Fruit fly (Drosophila melanogaster) whole organism, embryonic: ENCODE results near the gene MCU.

Source experiments
- B-H1 ChIP-seq: fragments of 200-800 bp; sonication (Bioruptor generic); IDR thresholded peaks from 3 replicates; pipeline ENCODE4 v1.3.6; 2022; ENCODE audit warnings: missing biosample characterization, missing genetic modification characterization
- CG10565 ChIP-seq: fragments of 200-800 bp; sonication (Bioruptor generic); optimal IDR thresholded peaks from 3 replicates; lab custom pipeline; 2016; ENCODE audit warnings: missing biosample characterization, mild to moderate bottlenecking, missing genetic modification characterization
- CG11456 ChIP-seq: fragments of 200-800 bp; sonication (Bioruptor generic); IDR thresholded peaks from 3 replicates; pipeline ENCODE4 v1.3.6; 2022; ENCODE audit warnings: missing biosample characterization, missing genetic modification characterization
- CG16813 ChIP-seq: fragments of 200-800 bp; sonication (Bioruptor generic); IDR thresholded peaks from 3 replicates; pipeline ENCODE4 v1.3.6; 2022; ENCODE audit warnings: missing biosample characterization, missing genetic modification characterization; ENCODE audit not compliant: partially characterized antibody
- CG17328 ChIP-seq: fragments of 200-800 bp; sonication (Bioruptor generic); IDR thresholded peaks from 2 replicates; pipeline ENCODE4 v1.3.6; 2022; ENCODE audit warnings: missing biosample characterization, missing genetic modification characterization
- CG18599 ChIP-seq: fragments of 200-800 bp; sonication (Bioruptor generic); optimal IDR thresholded peaks from 3 replicates; lab custom pipeline; 2017; ENCODE audit warnings: missing biosample characterization, missing genetic modification characterization, mild to moderate bottlenecking, moderate library complexity, missing genetic modification reagents
- CG3163 ChIP-seq: fragments of 200-800 bp; sonication (Bioruptor generic); optimal IDR thresholded peaks from 3 replicates; lab custom pipeline; 2016; ENCODE audit warnings: missing biosample characterization, missing genetic modification characterization
- CG3726 ChIP-seq: fragments of 200-800 bp; sonication (Bioruptor generic); IDR thresholded peaks from 3 replicates; pipeline ENCODE4, ENCODE4 v1.3.6; 2022; ENCODE audit warnings: missing biosample characterization, missing genetic modification characterization
- CG3995 ChIP-seq: fragments of 200-800 bp; sonication (Bioruptor generic); optimal IDR thresholded peaks from 3 replicates; lab custom pipeline; 2016; ENCODE audit warnings: missing biosample characterization, missing genetic modification characterization
- CG43689 ChIP-seq: fragments of 200-800 bp; sonication (Bioruptor generic); IDR thresholded peaks from 2 replicates; pipeline ENCODE4 v1.3.6; 2022; ENCODE audit warnings: missing biosample characterization, missing genetic modification characterization
- CG4404 ChIP-seq: fragments of 200-800 bp; sonication (Bioruptor generic); IDR thresholded peaks from 2 replicates; pipeline ENCODE4 v1.3.6; 2022; ENCODE audit warnings: missing biosample characterization, missing genetic modification characterization
- CG8388 ChIP-seq: fragments of 200-800 bp; sonication (Bioruptor generic); optimal IDR thresholded peaks from 2 replicates; lab custom pipeline; 2019; ENCODE audit warnings: missing biosample characterization, mild to moderate bottlenecking, missing genetic modification characterization, moderate library complexity
- CG9215 ChIP-seq: fragments of 200-800 bp; sonication (Bioruptor generic); IDR thresholded peaks from 2 replicates; pipeline ENCODE4 v1.3.6; 2022; ENCODE audit warnings: missing biosample characterization, missing genetic modification characterization
- CG9876 ChIP-seq: fragments of 200-800 bp; sonication (Bioruptor generic); optimal IDR thresholded peaks from 2 replicates; lab custom pipeline; 2016; ENCODE audit warnings: missing biosample characterization, missing genetic modification characterization
- CTCF ChIP-seq: fragments of 200-800 bp; sonication (Bioruptor generic); optimal IDR thresholded peaks from 2 replicates; lab custom pipeline; 2017; ENCODE audit warnings: missing biosample characterization, mild to moderate bottlenecking, missing genetic modification characterization, moderate library complexity
- Camta ChIP-seq: fragments of 200-800 bp; sonication (Bioruptor generic); optimal IDR thresholded peaks from 2 replicates; lab custom pipeline; 2016; ENCODE audit warnings: missing biosample characterization, missing genetic modification characterization
- Deaf1 ChIP-seq: fragments of 200-800 bp; optimal IDR thresholded peaks from 3 replicates; lab custom pipeline; 2019; ENCODE audit warnings: missing biosample characterization, mild to moderate bottlenecking, missing genetic modification characterization, moderate library complexity
- Fer1 ChIP-seq: fragments of 200-800 bp; sonication (Bioruptor generic); optimal IDR thresholded peaks from 2 replicates; lab custom pipeline; 2017; ENCODE audit warnings: missing biosample characterization, mild to moderate bottlenecking, missing genetic modification characterization
- Fer2 ChIP-seq: fragments of 200-800 bp; sonication (Bioruptor generic); optimal IDR thresholded peaks from 2 replicates; lab custom pipeline; 2018; ENCODE audit warnings: missing biosample characterization, mild to moderate bottlenecking, missing genetic modification characterization, moderate library complexity
- HHEX ChIP-seq: fragments of 200-800 bp; sonication (Bioruptor generic); optimal IDR thresholded peaks from 3 replicates; lab custom pipeline; 2017; ENCODE audit warnings: missing biosample characterization, mild to moderate bottlenecking, missing genetic modification characterization, missing genetic modification reagents
- HLH54F ChIP-seq: fragments of 200-800 bp; sonication (Bioruptor generic); optimal IDR thresholded peaks from 3 replicates; lab custom pipeline; 2016; ENCODE audit warnings: missing biosample characterization, missing genetic modification characterization
- Hr39 ChIP-seq: fragments of >200 bp; optimal IDR thresholded peaks from 2 replicates; lab custom pipeline; 2017
- Jarid2 ChIP-seq: fragments of 200-800 bp; sonication (Bioruptor generic); optimal IDR thresholded peaks from 3 replicates; lab custom pipeline; 2017; ENCODE audit warnings: mild to moderate bottlenecking, missing biosample characterization, missing genetic modification reagents, missing genetic modification characterization
- NK7.1 ChIP-seq: fragments of 200-800 bp; sonication (Bioruptor generic); optimal IDR thresholded peaks from 3 replicates; lab custom pipeline; 2016; ENCODE audit warnings: missing biosample characterization, missing genetic modification characterization
- Opbp ChIP-seq: fragments of 200-800 bp; sonication (Bioruptor generic); IDR thresholded peaks from 3 replicates; pipeline ENCODE4 v1.3.6; 2022; ENCODE audit warnings: missing biosample characterization, missing genetic modification characterization; ENCODE audit not compliant: partially characterized antibody
- Side ChIP-seq: fragments of 200-800 bp; sonication (Bioruptor generic); optimal IDR thresholded peaks from 2 replicates; lab custom pipeline; 2016; ENCODE audit warnings: missing biosample characterization, missing genetic modification characterization
- al ChIP-seq: fragments of 200-800 bp; sonication (Bioruptor generic); IDR thresholded peaks from 2 replicates; pipeline ENCODE4 v1.3.6; 2022; ENCODE audit warnings: missing biosample characterization, missing genetic modification characterization
- ap ChIP-seq: fragments of 200-800 bp; sonication (Bioruptor generic); IDR thresholded peaks from 2 replicates; pipeline ENCODE4 v1.3.6; 2022; ENCODE audit warnings: missing biosample characterization, missing genetic modification characterization
- bbx ChIP-seq: fragments of 200-800 bp; sonication (Bioruptor generic); IDR thresholded peaks from 2 replicates; pipeline ENCODE4 v1.3.6; 2022; ENCODE audit warnings: missing biosample characterization, missing genetic modification characterization; ENCODE audit not compliant: partially characterized antibody
- caup ChIP-seq: fragments of 200-800 bp; sonication (Bioruptor generic); optimal IDR thresholded peaks from 3 replicates; lab custom pipeline; 2017; ENCODE audit warnings: missing biosample characterization, mild to moderate bottlenecking, missing genetic modification characterization, moderate library complexity; ENCODE audit not compliant: severe bottlenecking
- chinmo ChIP-seq: fragments of 200-800 bp; sonication (Bioruptor generic); IDR thresholded peaks from 4 replicates; pipeline ENCODE4 v1.3.6; 2022; ENCODE audit warnings: missing biosample characterization, missing genetic modification characterization; ENCODE audit not compliant: partially characterized antibody
- corto ChIP-seq: fragments of 200-800 bp; sonication (Bioruptor generic); optimal IDR thresholded peaks from 2 replicates; lab custom pipeline; 2016; ENCODE audit warnings: missing biosample characterization, mild to moderate bottlenecking, missing genetic modification characterization, moderate library complexity
- dmrt11E ChIP-seq: fragments of 200-800 bp; sonication (Bioruptor generic); optimal IDR thresholded peaks from 3 replicates; lab custom pipeline; 2018; ENCODE audit warnings: missing biosample characterization, mild to moderate bottlenecking, missing genetic modification characterization, moderate library complexity
- gcm ChIP-seq: fragments of 200-800 bp; sonication (Bioruptor generic); optimal IDR thresholded peaks from 2 replicates; lab custom pipeline; 2019; ENCODE audit warnings: missing biosample characterization, mild to moderate bottlenecking, missing genetic modification characterization, moderate library complexity
- jing ChIP-seq: fragments of 200-800 bp; sonication (Bioruptor generic); optimal IDR thresholded peaks from 2 replicates; lab custom pipeline; 2018; ENCODE audit warnings: missing biosample characterization, mild to moderate bottlenecking, missing genetic modification characterization
- kah ChIP-seq: fragments of 200-800 bp; sonication (Bioruptor generic); optimal IDR thresholded peaks from 2 replicates; lab custom pipeline; 2018; ENCODE audit warnings: missing biosample characterization, mild to moderate bottlenecking, missing genetic modification characterization
- lbe ChIP-seq: fragments of 200-800 bp; sonication (Bioruptor generic); optimal IDR thresholded peaks from 2 replicates; lab custom pipeline; 2016; ENCODE audit warnings: missing biosample characterization, mild to moderate bottlenecking, missing genetic modification characterization
- luna ChIP-seq: fragments of 200-800 bp; sonication (Bioruptor generic); optimal IDR thresholded peaks from 2 replicates; lab custom pipeline; 2016; ENCODE audit warnings: missing biosample characterization, missing genetic modification characterization
- pita ChIP-seq: fragments of 200-800 bp; sonication (Bioruptor generic); optimal IDR thresholded peaks from 2 replicates; lab custom pipeline; 2017; ENCODE audit warnings: missing biosample characterization, mild to moderate bottlenecking, missing genetic modification characterization
- pnt ChIP-seq: fragments of 200-800 bp; sonication (Bioruptor generic); optimal IDR thresholded peaks from 3 replicates; lab custom pipeline; 2016; ENCODE audit warnings: missing biosample characterization, missing genetic modification characterization
- pros ChIP-seq: fragments of 200-800 bp; sonication (Bioruptor generic); optimal IDR thresholded peaks from 3 replicates; lab custom pipeline; 2019; ENCODE audit warnings: missing biosample characterization, mild to moderate bottlenecking, missing genetic modification characterization, moderate library complexity
- ro ChIP-seq: fragments of 200-800 bp; sonication (Bioruptor generic); IDR thresholded peaks from 2 replicates; pipeline ENCODE4 v1.3.6; 2022; ENCODE audit warnings: missing biosample characterization, missing genetic modification characterization
- row ChIP-seq: fragments of 200-800 bp; sonication (Bioruptor generic); IDR thresholded peaks from 3 replicates; pipeline ENCODE4 v1.3.6; 2022; ENCODE audit warnings: missing biosample characterization, missing genetic modification characterization
- sc ChIP-seq, 3 experiments: fragments of >200 bp in 2 of 3; fragments of 200-800 bp in 1 of 3; sonication (Bioruptor generic) in 1 of 3; optimal IDR thresholded peaks; 2 replicates in 2 of 3; 3 replicates in 1 of 3; lab custom pipeline; 2017; ENCODE audit warnings: mild to moderate bottlenecking in 1 of 3, missing biosample characterization in 1 of 3, missing genetic modification characterization in 1 of 3, missing genetic modification reagents in 1 of 3
- schlank ChIP-seq: fragments of 200-800 bp; sonication (Bioruptor generic); optimal IDR thresholded peaks from 2 replicates; lab custom pipeline; 2018; ENCODE audit warnings: missing biosample characterization, mild to moderate bottlenecking, missing genetic modification characterization
- sens ChIP-seq: fragments of 200-800 bp; sonication (Bioruptor generic); peaks from one replicate; lab custom pipeline; 2016; ENCODE audit warnings: missing biosample characterization, missing genetic modification characterization
- sisA ChIP-seq: fragments of 200-800 bp; sonication (Bioruptor generic); IDR thresholded peaks from 2 replicates; pipeline ENCODE4 v1.3.6; 2022; ENCODE audit warnings: missing biosample characterization, missing genetic modification characterization
- unc-4 ChIP-seq: fragments of 200-800 bp; sonication (Bioruptor generic); IDR thresholded peaks from 2 replicates; pipeline ENCODE4 v1.3.6; 2022; ENCODE audit warnings: missing biosample characterization, missing genetic modification characterization; ENCODE audit not compliant: partially characterized antibody
- zen2 ChIP-seq: fragments of 200-800 bp; sonication (Bioruptor generic); IDR thresholded peaks from 3 replicates; pipeline ENCODE4 v1.3.6; 2022; ENCODE audit warnings: missing biosample characterization, missing genetic modification characterization; ENCODE audit not compliant: partially characterized antibody

The MCU gene

DNA sequence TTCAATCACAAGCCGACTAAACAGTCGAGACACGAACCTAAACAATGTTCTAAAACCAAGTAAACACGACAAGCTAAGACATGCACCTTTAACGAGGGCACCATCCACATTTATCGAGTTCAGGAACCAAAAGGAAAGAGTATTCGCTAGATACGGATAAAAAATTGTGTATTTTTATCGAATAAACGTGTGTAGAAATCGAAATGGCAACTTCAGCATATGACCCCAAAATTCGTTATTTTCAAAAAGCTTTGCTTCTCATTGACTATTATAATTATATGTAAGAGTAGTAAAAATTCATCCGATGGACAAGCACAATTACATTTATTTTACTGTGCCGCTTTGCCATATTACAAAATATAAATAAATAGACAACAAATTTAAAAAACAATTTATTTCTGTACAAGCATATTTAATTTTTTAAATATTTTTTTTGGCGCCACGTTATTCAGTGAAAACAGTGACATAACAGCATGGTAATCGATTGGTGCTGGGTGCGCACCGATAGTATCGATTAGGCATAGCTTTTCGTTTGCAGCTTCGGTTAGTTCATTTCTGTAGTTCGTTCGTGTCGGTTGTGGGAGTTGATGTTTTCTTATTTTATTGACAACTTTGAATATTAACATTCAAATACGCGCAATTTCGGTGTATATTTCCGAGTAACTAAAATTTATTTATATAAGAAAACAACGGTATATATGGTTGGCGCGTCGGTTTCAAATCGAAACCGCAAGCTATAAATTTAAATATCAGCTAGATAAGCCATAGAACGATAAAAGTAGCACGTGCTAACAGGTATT lies at the start of gene MCU (continued):
- no peak for TF ChIP-seq CG9876 (GFP tag; lab: Kevin White, UChicago)
- TF ChIP-seq jing (GFP tag; lab: Kevin White, UChicago) = no peak
- TF ChIP-seq kah = no peak
- no peak for TF ChIP-seq luna (GFP tag; lab: Kevin White, UChicago)
- TF ChIP-seq ro = no peak
- no peak for TF ChIP-seq Hr39
- no peak for TF ChIP-seq CG4404
- no peak for TF ChIP-seq ap (GFP tag; lab: Robert Waterston, UW)
- TF ChIP-seq CG18599 = no peak
- no peak for TF ChIP-seq Fer2 (tag; lab: Kevin White, UChicago)
- peak; percentile 85 for TF ChIP-seq CTCF (GFP tag; lab: Kevin White, UChicago)
- no peak for TF ChIP-seq CG43689 (GFP tag; lab: Robert Waterston, UW)
- TF ChIP-seq chinmo (GFP tag; lab: Robert Waterston, UW) = peak; percentile 96
- TF ChIP-seq Deaf1 (tag; lab: Kevin White, UChicago) = peak; percentile 93
- TF ChIP-seq CG3726 (GFP tag; lab: Robert Waterston, UW) = no peak
- peak; percentile 25 for TF ChIP-seq Fer1 (GFP tag; lab: Kevin White, UChicago)
- peak; percentile 55 for TF ChIP-seq corto (GFP tag; lab: Kevin White, UChicago)
- peak; percentile 33; the same call in 1 of the 2 replicates for TF ChIP-seq al
- no peak for TF ChIP-seq Camta (GFP tag; lab: Kevin White, UChicago)
- TF ChIP-seq dmrt11E = no peak
- no peak for TF ChIP-seq CG9215
- no peak for TF ChIP-seq CG8388 (GFP tag; lab: Kevin White, UChicago)
- no peak for TF ChIP-seq CG17328 (GFP tag; lab: Robert Waterston, UW)
- TF ChIP-seq CG3995 (GFP tag; lab: Kevin White, UChicago) = peak; percentile 98
- no peak for TF ChIP-seq HLH54F (GFP tag; lab: Kevin White, UChicago)
- no peak for TF ChIP-seq Side (GFP tag; lab: Kevin White, UChicago)
- no peak for TF ChIP-seq sisA (GFP tag; lab: Robert Waterston, UW)
- TF ChIP-seq zen2 (GFP tag; lab: Robert Waterston, UW) = peak; percentile 86
- TF ChIP-seq caup = no peak
- peak; percentile 88 for TF ChIP-seq CG16813 (GFP tag; lab: Robert Waterston, UW)
- TF ChIP-seq Opbp (GFP tag; lab: Robert Waterston, UW) = peak; percentile 95
- no peak for TF ChIP-seq HHEX (GFP tag; lab: Kevin White, UChicago)
- peak; percentile 99 for TF ChIP-seq pita (GFP tag; lab: Kevin White, UChicago)
- TF ChIP-seq NK7.1 (GFP tag; lab: Kevin White, UChicago) = no peak
- TF ChIP-seq gcm (GFP tag; lab: Kevin White, UChicago) = no peak
- no peak for TF ChIP-seq pros
- peak; percentile 58 for TF ChIP-seq sens
- TF ChIP-seq CG10565 (GFP tag; lab: Kevin White, UChicago) = no peak
- TF ChIP-seq lbe (GFP tag; lab: Kevin White, UChicago) = peak; percentile 54
- 0 out of 3 replicates have a peak, but pooled peaks have one; percentile 5 for TF ChIP-seq CG11456
- no peak for TF ChIP-seq CG3163 (GFP tag; lab: Kevin White, UChicago)
- peak; percentile 94 for TF ChIP-seq unc-4 (GFP tag; lab: Robert Waterston, UW)
- TF ChIP-seq Jarid2 (GFP tag; lab: Kevin White, UChicago) = peak; percentile 83
- TF ChIP-seq row (GFP tag; lab: Robert Waterston, UW) = peak; percentile 40; the same call in 1 of the 3 replicates
- TF ChIP-seq B-H1 (GFP tag; lab: Robert Waterston, UW) = no peak
- TF ChIP-seq schlank (tag; lab: Kevin White, UChicago) = no peak
- TF ChIP-seq bbx (GFP tag; lab: Robert Waterston, UW) = peak; percentile 98
- no peak for TF ChIP-seq pnt (GFP tag; lab: Kevin White, UChicago)
- TF ChIP-seq sc (optimal IDR thresholded peaks at IDR 0.05; lab: Kevin White, UChicago) = no peak
- no peak for TF ChIP-seq sc (GFP tag; optimal IDR thresholded peaks at IDR 0.05; lab: Kevin White, UChicago)
